Worm (Caenorhabditis elegans) whole organism, midembryonic: ENCODE data around the gene mec-3.

ENCODE experiments used
- cog-1 ChIP-seq: sonication (generic microtip); optimal IDR thresholded peaks from 2 replicates; lab custom pipeline; 2016; ENCODE audit warnings: missing genetic modification characterization, missing compliant biosample characterization
- flt-1 ChIP-seq: fragments of 200-800 bp; sonication (Bioruptor generic); IDR thresholded peaks from 2 replicates; pipeline ENCODE4 v1.3.6; 2022; ENCODE audit warnings: missing genetic modification characterization, missing compliant biosample characterization
- tab-1 ChIP-seq: fragments of 200-800 bp; sonication (Bioruptor generic); IDR thresholded peaks from 2 replicates; pipeline ENCODE4 v1.3.6; 2022; ENCODE audit warnings: missing genetic modification characterization, missing compliant biosample characterization
- ztf-23 ChIP-seq: fragments of 200-800 bp; sonication (Bioruptor generic); IDR thresholded peaks from 2 replicates; pipeline ENCODE4 v1.3.6; 2022; ENCODE audit warnings: missing genetic modification reagents, missing genetic modification characterization, missing compliant biosample characterization
- ztf-29 ChIP-seq: fragments of 200-800 bp; sonication (Bioruptor generic); IDR thresholded peaks from 2 replicates; pipeline ENCODE4 v1.3.6; 2022; ENCODE audit warnings: missing genetic modification reagents, missing genetic modification characterization, missing compliant biosample characterization

- TF ChIP-seq ztf-29, result no peak
- no peak for TF ChIP-seq ztf-23 (GFP tag; lab: Robert Waterston, UW)
- TF ChIP-seq cog-1 (tag; lab: Kevin White, UChicago), result no peak
- TF ChIP-seq flt-1 (GFP tag; lab: Robert Waterston, UW), result no peak
- no peak for TF ChIP-seq tab-1 (GFP tag; lab: Robert Waterston, UW)
Measured at ce11 chrIV:10506016-10506415, 44.3 kb upstream of the mec-3 start.
